Worm (Caenorhabditis elegans) whole organism, L4 larva: ENCODE data around the gene map-1.

ENCODE experiments used
- D1046.2 ChIP-seq: fragments of 200-800 bp; sonication (Bioruptor generic); IDR thresholded peaks from 2 replicates; pipeline ENCODE4 v1.3.6; 2022; ENCODE audit warnings: missing genetic modification characterization, missing compliant biosample characterization
- F26F4.8 ChIP-seq: fragments of 200-800 bp; sonication (Bioruptor generic); conservative IDR thresholded peaks from 2 replicates; pipeline ENCODE4 v1.3.6; 2022; ENCODE audit warnings: missing genetic modification characterization, missing compliant biosample characterization
- T26A8.4 ChIP-seq: fragments of 200-800 bp; sonication (Bioruptor generic); IDR thresholded peaks from 2 replicates; pipeline ENCODE4 v1.3.6; 2022; ENCODE audit warnings: missing genetic modification characterization, missing compliant biosample characterization
- Y105C5A.15 ChIP-seq: fragments of 200-800 bp; sonication (Bioruptor generic); IDR thresholded peaks from 2 replicates; pipeline ENCODE4 v1.3.6; 2022; ENCODE audit warnings: missing genetic modification characterization, missing compliant biosample characterization
- aha-1 ChIP-seq: fragments of 150-350 bp; peaks from one replicate; lab custom pipeline; 2014; ENCODE audit warnings: missing biosample characterization, missing genetic modification characterization
- attf-4 ChIP-seq: sonication (generic microtip); optimal IDR thresholded peaks from 3 replicates; lab custom pipeline; 2017; ENCODE audit warnings: missing biosample characterization, missing genetic modification characterization
- ceh-20 ChIP-seq: fragments of 200-800 bp; sonication (Bioruptor generic); IDR thresholded peaks from 2 replicates; pipeline ENCODE4 v1.3.6; 2022; ENCODE audit warnings: missing genetic modification reagents, missing genetic modification characterization, missing compliant biosample characterization
- ceh-32 ChIP-seq: sonication (generic microtip); optimal IDR thresholded peaks from 2 replicates; lab custom pipeline; 2016; ENCODE audit warnings: mild to moderate bottlenecking, missing genetic modification characterization, missing compliant biosample characterization; ENCODE audit not compliant: poor library complexity
- ceh-44 ChIP-seq: fragments of 200-800 bp; sonication (Bioruptor generic); IDR thresholded peaks from 2 replicates; pipeline ENCODE4 v1.3.6; 2022; ENCODE audit warnings: missing genetic modification reagents, missing genetic modification characterization, missing compliant biosample characterization
- ceh-82 ChIP-seq: sonication (generic microtip); optimal IDR thresholded peaks from 2 replicates; lab custom pipeline; 2017; ENCODE audit warnings: missing biosample characterization, missing genetic modification characterization
- ces-1 ChIP-seq: fragments of 150-350 bp; sonication (generic microtip); optimal IDR thresholded peaks from 4 replicates; lab custom pipeline; 2014; ENCODE audit warnings: missing biosample characterization, missing genetic modification reagents, missing genetic modification characterization
- cey-2 ChIP-seq: sonication (generic microtip); optimal IDR thresholded peaks from 3 replicates; lab custom pipeline; 2017; ENCODE audit warnings: missing genetic modification characterization, mild to moderate bottlenecking, missing compliant biosample characterization, antibody characterized with exemption, borderline replicate concordance; ENCODE audit not compliant: insufficient read depth
- daf-12 ChIP-seq: fragments of 150-350 bp; optimal IDR thresholded peaks from 2 replicates; lab custom pipeline; 2014; ENCODE audit warnings: missing biosample characterization, missing genetic modification reagents, missing genetic modification characterization
- daf-16 ChIP-seq, 3 experiments: sonication (generic microtip); optimal IDR thresholded peaks; 2 replicates each; lab custom pipeline; 2016 to 2017; ENCODE audit warnings: missing genetic modification characterization in 3 of 3, missing genetic modification reagents in 3 of 3, mild to moderate bottlenecking in 2 of 3, missing compliant biosample characterization in 2 of 3, missing biosample characterization in 1 of 3, moderate library complexity in 1 of 3
- dpl-1 ChIP-seq: fragments of 150-350 bp; optimal IDR thresholded peaks from 2 replicates; lab custom pipeline; 2014; ENCODE audit warnings: missing biosample characterization, missing genetic modification reagents, missing genetic modification characterization
- dve-1 ChIP-seq: sonication (generic microtip); optimal IDR thresholded peaks from 2 replicates; lab custom pipeline; 2017; ENCODE audit warnings: antibody characterized with exemption, mild to moderate bottlenecking, missing genetic modification characterization, missing compliant biosample characterization; ENCODE audit not compliant: insufficient read depth
- gei-8 ChIP-seq: fragments of 200-800 bp; sonication (Bioruptor generic); optimal IDR thresholded peaks from 2 replicates; lab custom pipeline; 2018; ENCODE audit warnings: mild to moderate bottlenecking, missing genetic modification characterization, missing compliant biosample characterization
- hif-1 ChIP-seq, 2 experiments: sonication (generic microtip); optimal IDR thresholded peaks; 2 replicates each; lab custom pipeline; 2016 to 2017; ENCODE audit warnings: missing compliant biosample characterization in 2 of 2, missing genetic modification characterization in 2 of 2, missing genetic modification reagents in 2 of 2, missing genotype in 2 of 2, mild to moderate bottlenecking in 1 of 2
- hlh-11 ChIP-seq: fragments of 200-800 bp; sonication (Bioruptor generic); optimal IDR thresholded peaks from 2 replicates; lab custom pipeline; 2018; ENCODE audit warnings: mild to moderate bottlenecking, missing genetic modification characterization, missing compliant biosample characterization
- hlh-30 ChIP-seq: sonication (generic microtip); optimal IDR thresholded peaks from 2 replicates; lab custom pipeline; 2017; ENCODE audit warnings: antibody characterized with exemption, mild to moderate bottlenecking, missing genetic modification characterization, missing compliant biosample characterization; ENCODE audit not compliant: insufficient read depth
- lin-13 ChIP-seq: fragments of 150-350 bp; optimal IDR thresholded peaks from 2 replicates; lab custom pipeline; 2014; ENCODE audit warnings: missing biosample characterization, missing genetic modification reagents, missing genetic modification characterization
- lsy-2 ChIP-seq, 2 experiments: fragments of 150-350 bp in 1 of 2; sonication (generic microtip) in 1 of 2; optimal IDR thresholded peaks; 2 replicates each; lab custom pipeline; 2014 to 2017; ENCODE audit warnings: missing biosample characterization in 2 of 2, missing genetic modification characterization in 2 of 2
- madf-9 ChIP-seq: fragments of 200-800 bp; sonication (Bioruptor generic); conservative IDR thresholded peaks from 2 replicates; pipeline ENCODE4 v1.3.6; 2022; ENCODE audit warnings: missing genetic modification reagents, missing genetic modification characterization, missing compliant biosample characterization
- mdl-1 ChIP-seq, 2 experiments: fragments of 150-350 bp in 1 of 2; sonication (generic microtip) in 1 of 2; optimal IDR thresholded peaks; 2 replicates each; lab custom pipeline; 2014 to 2017; ENCODE audit warnings: missing biosample characterization in 2 of 2, missing genetic modification characterization in 2 of 2
- mes-2 ChIP-seq: sonication (generic microtip); optimal IDR thresholded peaks from 2 replicates; lab custom pipeline; 2016; ENCODE audit warnings: missing genotype, mild to moderate bottlenecking, missing genetic modification characterization, missing compliant biosample characterization; ENCODE audit not compliant: poor library complexity, severe bottlenecking
- mxl-2 ChIP-seq: fragments of 200-800 bp; sonication (Bioruptor generic); conservative IDR thresholded peaks from 2 replicates; pipeline ENCODE4 v1.3.6; 2022; ENCODE audit warnings: missing genetic modification reagents, missing genetic modification characterization, missing compliant biosample characterization
- mxl-3 ChIP-seq: fragments of 200-800 bp; sonication (Bioruptor generic); optimal IDR thresholded peaks from 2 replicates; lab custom pipeline; 2018; ENCODE audit warnings: mild to moderate bottlenecking, missing genetic modification characterization, missing compliant biosample characterization
- nhr-10 ChIP-seq: fragments of 150-350 bp; optimal IDR thresholded peaks from 2 replicates; lab custom pipeline; 2014; ENCODE audit warnings: missing biosample characterization, missing genetic modification characterization
- nhr-102 ChIP-seq: sonication (generic microtip); optimal IDR thresholded peaks from 2 replicates; lab custom pipeline; 2016; ENCODE audit warnings: mild to moderate bottlenecking, missing genetic modification characterization, moderate library complexity, missing compliant biosample characterization
- nhr-11 ChIP-seq: fragments of 150-350 bp; optimal IDR thresholded peaks from 2 replicates; lab custom pipeline; 2014; ENCODE audit warnings: missing biosample characterization, missing genetic modification characterization
- nhr-25 ChIP-seq: sonication (generic microtip); optimal IDR thresholded peaks from 2 replicates; lab custom pipeline; 2017; ENCODE audit warnings: missing genetic modification characterization, mild to moderate bottlenecking, missing compliant biosample characterization, antibody characterized with exemption, moderate library complexity, borderline replicate concordance; ENCODE audit not compliant: insufficient read depth
- nhr-42 ChIP-seq: fragments of 200-800 bp; sonication (Bioruptor generic); IDR thresholded peaks from 2 replicates; pipeline ENCODE4 v1.3.6; 2022; ENCODE audit warnings: missing genetic modification characterization, missing compliant biosample characterization
- nhr-48 ChIP-seq: sonication (generic microtip); optimal IDR thresholded peaks from 2 replicates; lab custom pipeline; 2016; ENCODE audit warnings: mild to moderate bottlenecking, missing genetic modification characterization, missing compliant biosample characterization
- nhr-76 ChIP-seq: fragments of 150-350 bp; optimal IDR thresholded peaks from 2 replicates; lab custom pipeline; 2014; ENCODE audit warnings: missing biosample characterization, missing genetic modification characterization
- nhr-77 ChIP-seq: fragments of 150-350 bp; optimal IDR thresholded peaks from 2 replicates; lab custom pipeline; 2014; ENCODE audit warnings: missing biosample characterization, missing genetic modification characterization
- pha-4 ChIP-seq, 2 experiments: fragments of 150-350 bp in 1 of 2; fragments of 200-800 bp in 1 of 2; sonication (Bioruptor generic) in 1 of 2; IDR thresholded peaks in 1 of 2; optimal IDR thresholded peaks in 1 of 2; 2 replicates each; pipeline versions ENCODE4 v1.3.6 to Lab custom; 2014 to 2022; ENCODE audit warnings: missing genetic modification characterization in 2 of 2, missing genetic modification reagents in 2 of 2, missing biosample characterization in 1 of 2, missing compliant biosample characterization in 1 of 2
- php-3 ChIP-seq: fragments of 200-800 bp; sonication (Bioruptor generic); IDR thresholded peaks from 2 replicates; pipeline ENCODE4 v1.3.6; 2022; ENCODE audit warnings: missing genetic modification reagents, missing genetic modification characterization, missing compliant biosample characterization
- rbr-2 ChIP-seq: sonication (generic microtip); optimal IDR thresholded peaks from 2 replicates; lab custom pipeline; 2016; ENCODE audit warnings: missing genotype, missing genetic modification characterization, missing compliant biosample characterization
- set-16 ChIP-seq: fragments of 200-800 bp; sonication (Bioruptor generic); IDR thresholded peaks from 2 replicates; pipeline ENCODE4 v1.3.6; 2022; ENCODE audit warnings: missing genetic modification reagents, missing genetic modification characterization, missing compliant biosample characterization
- snpc-1.2 ChIP-seq: fragments of 200-800 bp; sonication (Bioruptor generic); IDR thresholded peaks from 2 replicates; pipeline ENCODE4 v1.3.6; 2022; ENCODE audit warnings: missing genetic modification reagents, missing genetic modification characterization, missing compliant biosample characterization
- snpc-4 ChIP-seq: fragments of 150-350 bp; optimal IDR thresholded peaks from 2 replicates; lab custom pipeline; 2014; ENCODE audit warnings: missing biosample characterization, missing genetic modification characterization
- unc-130 ChIP-seq: sonication (generic microtip); optimal IDR thresholded peaks from 2 replicates; lab custom pipeline; 2016; ENCODE audit warnings: missing genetic modification reagents, missing genetic modification characterization, missing compliant biosample characterization
- unc-62 ChIP-seq, 3 experiments: fragments of 150-350 bp in 1 of 3; sonication (generic microtip); optimal IDR thresholded peaks in 2 of 3; peaks in 1 of 3; 1 replicate in 1 of 3; 2 replicates in 2 of 3; lab custom pipeline; 2014 to 2017; ENCODE audit warnings: missing biosample characterization in 3 of 3, missing genetic modification characterization in 3 of 3, missing genetic modification reagents in 3 of 3, missing genotype in 1 of 3
- vab-7 ChIP-seq: fragments of 200-800 bp; sonication (Bioruptor generic); IDR thresholded peaks from 2 replicates; pipeline ENCODE4 v1.3.6; 2022; ENCODE audit warnings: missing genetic modification reagents, missing genetic modification characterization, missing compliant biosample characterization
- zfp-2 ChIP-seq: sonication (generic microtip); optimal IDR thresholded peaks from 2 replicates; lab custom pipeline; 2016; ENCODE audit warnings: mild to moderate bottlenecking, missing genetic modification characterization, missing compliant biosample characterization
- zip-11 ChIP-seq: fragments of 200-800 bp; sonication (Bioruptor generic); IDR thresholded peaks from 2 replicates; pipeline ENCODE4 v1.3.6; 2022; ENCODE audit warnings: missing genetic modification characterization, missing compliant biosample characterization
- zip-2 ChIP-seq: fragments of 150-350 bp; optimal IDR thresholded peaks from 2 replicates; lab custom pipeline; 2014; ENCODE audit warnings: missing biosample characterization, missing genetic modification characterization

The map-1 gene

DNA sequence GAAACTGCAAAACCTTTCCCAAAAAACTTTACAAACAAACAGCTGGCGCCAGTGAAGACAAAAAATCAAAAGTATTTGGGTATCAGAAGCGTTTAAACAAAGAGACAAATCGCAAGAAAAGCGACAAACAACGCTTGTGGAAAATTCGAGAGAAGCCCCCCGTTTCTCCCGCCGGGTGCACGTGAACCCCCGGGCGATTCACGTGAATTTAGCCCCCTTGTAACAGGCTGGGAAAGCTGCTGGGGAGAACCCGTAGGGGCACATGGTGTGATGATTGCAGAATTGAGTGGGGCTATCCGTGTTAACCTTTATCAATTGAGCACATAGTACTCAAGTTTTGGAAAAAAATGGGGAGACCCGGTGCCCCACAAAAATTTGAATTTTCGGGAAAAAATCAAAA, 32.5 kb downstream of the map-1 start (continued):
- TF ChIP-seq ceh-44 (no peak), mes-2 (peak; percentile 26), ceh-20 (GFP tag; lab: Robert Waterston, UW) (peak; percentile 91), daf-12 (no peak), nhr-76 (no peak), gei-8 (GFP tag; lab: Kevin White, UChicago) (peak; percentile 31), php-3 (GFP tag; lab: Robert Waterston, UW) (no peak), lin-13 (GFP tag; lab: Kevin White, UChicago) (no peak), D1046.2 (no peak), snpc-1.2 (GFP tag; lab: Robert Waterston, UW) (no peak), zip-11 (GFP tag; lab: Robert Waterston, UW) (no peak), attf-4 (tag; lab: Kevin White, UChicago) (no peak), zfp-2 (tag; lab: Kevin White, UChicago) (no peak), nhr-25 (tag; lab: Kevin White, UChicago) (peak; percentile 53), ceh-82 (tag; lab: Kevin White, UChicago) (no peak), Y105C5A.15 (no peak), vab-7 (GFP tag; lab: Robert Waterston, UW) (no peak), ceh-32 (tag; lab: Kevin White, UChicago) (no peak), madf-9 (GFP tag; lab: Robert Waterston, UW) (no peak), nhr-48 (peak; percentile 95), set-16 (GFP tag; lab: Robert Waterston, UW) (peak; percentile 58), ces-1 (GFP tag; lab: Kevin White, UChicago) (no peak), hlh-30 (peak; percentile 89), zip-2 (tag; lab: Kevin White, UChicago) (no peak)

DNA sequence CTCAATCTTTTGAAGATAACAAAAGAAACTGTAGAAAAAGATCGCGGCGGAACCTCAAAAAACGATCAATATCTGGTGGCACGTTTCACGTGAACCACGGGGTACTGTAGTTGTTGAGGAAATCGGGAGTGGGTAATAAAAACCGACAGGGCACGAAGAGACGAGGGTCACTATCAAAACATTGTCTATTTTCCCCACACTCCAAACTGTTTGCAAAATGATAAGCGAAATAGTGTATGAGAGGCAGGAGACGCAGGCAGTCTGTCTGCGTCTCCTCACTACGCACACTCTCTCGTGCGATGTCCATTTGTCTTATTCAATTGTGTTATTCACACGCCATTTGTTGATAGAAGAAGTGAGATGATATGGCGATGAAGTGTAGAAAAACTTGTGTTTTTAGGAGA, 33.2 kb downstream of the map-1 start:
- TF ChIP-seq nhr-102 (peak; percentile 52), mxl-3 (GFP tag; lab: Kevin White, UChicago) (peak; percentile 70), nhr-10 (peak; percentile 82), php-3 (GFP tag; lab: Robert Waterston, UW) (peak; percentile 68), mxl-2 (GFP tag; lab: Robert Waterston, UW) (peak; percentile 79; the same call in 1 of the 2 replicates), hif-1 (tag; optimal IDR thresholded peaks at IDR 0.05; lab: Kevin White, UChicago) (peak in 1 of 2 experiments; percentile 11), dpl-1 (GFP tag; lab: Kevin White, UChicago) (peak; percentile 33), nhr-48 (peak; percentile 94), cey-2 (tag; lab: Kevin White, UChicago) (peak; percentile 71), daf-16 (GFP tag; optimal IDR thresholded peaks at IDR 0.05; lab: Kevin White, UChicago) (no peak), daf-16 (tag; optimal IDR thresholded peaks at IDR 0.05; lab: Kevin White, UChicago) (peak; percentile 96), hlh-11 (tag; lab: Kevin White, UChicago) (peak; percentile 92), snpc-4 (no peak), unc-62 (GFP tag; optimal IDR thresholded peaks at IDR 0.05 in 1 of 2; lab: Kevin White, UChicago) (no peak), unc-62 (tag; optimal IDR thresholded peaks at IDR 0.05; lab: Kevin White, UChicago) (no peak), unc-130 (GFP tag; lab: Kevin White, UChicago) (no peak), aha-1 (peak; percentile 52), attf-4 (tag; lab: Kevin White, UChicago) (no peak), dve-1 (tag; lab: Kevin White, UChicago) (peak; percentile 88), nhr-25 (tag; lab: Kevin White, UChicago) (peak; percentile 41), nhr-42 (GFP tag; lab: Robert Waterston, UW) (peak; percentile 32; the same call in 1 of the 2 replicates), rbr-2 (tag; lab: Kevin White, UChicago) (no peak), nhr-77 (tag; lab: Kevin White, UChicago) (peak; percentile 29), hlh-30 (peak; percentile 77), lsy-2 (tag; optimal IDR thresholded peaks at IDR 0.05; lab: Kevin White, UChicago) (peak; percentile 45 to 82), F26F4.8 (GFP tag; lab: Robert Waterston, UW) (no peak), nhr-11 (peak; percentile 31), mes-2 (peak; percentile 11), pha-4 (GFP tag; IDR thresholded peaks at IDR 0.05; lab: Robert Waterston, UW) (no peak), pha-4 (tag; optimal IDR thresholded peaks at IDR 0.05; lab: Kevin White, UChicago) (peak; percentile 37), gei-8 (GFP tag; lab: Kevin White, UChicago) (no peak), T26A8.4 (peak; percentile 61), mdl-1 (tag; optimal IDR thresholded peaks at IDR 0.05; lab: Kevin White, UChicago) (peak; percentile 55 to 81)
